Worm (Caenorhabditis elegans): ENCODE measurements around the gene glb-5.

Gene glb-5

ce11 chrV:5606255-5606654 lies 47.6 kb downstream of the glb-5 start, which contains the start of gene CD4.1:
TSS of gene CD4.1 (plus strand) at chrV:5606555.
- TF ChIP-seq unc-39 (tag; optimal IDR thresholded peaks at IDR 0.05): no peak
- no peak for TF ChIP-seq eor-1 (tag; optimal IDR thresholded peaks at IDR 0.05)
- no peak for TF ChIP-seq nhr-28 (tag; optimal IDR thresholded peaks at IDR 0.05)
- TF ChIP-seq nhr-77 (tag; optimal IDR thresholded peaks at IDR 0.05): no peak
- TF ChIP-seq nhr-11 (tag; optimal IDR thresholded peaks at IDR 0.05): no peak
- no peak for TF ChIP-seq pha-4 (tag; optimal IDR thresholded peaks at IDR 0.05)
- no peak for TF ChIP-seq ceh-16 (tag; optimal IDR thresholded peaks at IDR 0.05)
- no peak for TF ChIP-seq ceh-9 (tag; optimal IDR thresholded peaks at IDR 0.05)
- no peak for TF ChIP-seq ceh-28 (tag; optimal IDR thresholded peaks at IDR 0.05)
- TF ChIP-seq mdl-1 (tag; optimal IDR thresholded peaks at IDR 0.05): no peak
- TF ChIP-seq elt-2 (tag; optimal IDR thresholded peaks at IDR 0.05): no peak
- TF ChIP-seq nhr-237 (tag; optimal IDR thresholded peaks at IDR 0.05): no peak
- TF ChIP-seq nhr-43 (tag; optimal IDR thresholded peaks at IDR 0.05; ENCODE audit: poor library complexity, severe bottlenecking): no peak
- TF ChIP-seq unc-62 (GFP tag; optimal IDR thresholded peaks at IDR 0.05): no peak
- TF ChIP-seq lsy-12 (tag; optimal IDR thresholded peaks at IDR 0.05): no peak
- TF ChIP-seq daf-12 (tag; optimal IDR thresholded peaks at IDR 0.05): no peak
- TF ChIP-seq snpc-4 (tag; optimal IDR thresholded peaks at IDR 0.05): no peak
- TF ChIP-seq mml-1 (tag; optimal IDR thresholded peaks at IDR 0.05): no peak
- no peak for TF ChIP-seq nhr-25 (tag; optimal IDR thresholded peaks at IDR 0.05)

- no peak for TF ChIP-seq hmg-11 (tag; optimal IDR thresholded peaks at IDR 0.05)
- TF ChIP-seq ZK546.5 (tag; optimal IDR thresholded peaks at IDR 0.05): no peak
- no peak for TF ChIP-seq lin-39 (tag; optimal IDR thresholded peaks at IDR 0.05)
- no peak for TF ChIP-seq ceh-28 (tag; optimal IDR thresholded peaks at IDR 0.05)
- no peak for TF ChIP-seq fos-1 (tag; optimal IDR thresholded peaks at IDR 0.05)
- TF ChIP-seq pha-4 (tag; optimal IDR thresholded peaks at IDR 0.05): no peak
- TF ChIP-seq aly-2 (tag; optimal IDR thresholded peaks at IDR 0.05): no peak
- no peak for TF ChIP-seq ceh-16 (tag; optimal IDR thresholded peaks at IDR 0.05)
- TF ChIP-seq unc-62 (GFP tag; optimal IDR thresholded peaks at IDR 0.05): no peak
- TF ChIP-seq elt-1 (tag; optimal IDR thresholded peaks at IDR 0.05): no peak
- no peak for TF ChIP-seq nhr-11 (tag; optimal IDR thresholded peaks at IDR 0.05)
- no peak for TF ChIP-seq eor-1 (tag; optimal IDR thresholded peaks at IDR 0.05)
- no peak for TF ChIP-seq mml-1 (tag; optimal IDR thresholded peaks at IDR 0.05)
- TF ChIP-seq lsy-12 (tag; optimal IDR thresholded peaks at IDR 0.05): no peak
- TF ChIP-seq nhr-23 (tag; optimal IDR thresholded peaks at IDR 0.05): no peak
- TF ChIP-seq ceh-82 (tag; optimal IDR thresholded peaks at IDR 0.05): no peak
- no peak for TF ChIP-seq daf-12 (tag; optimal IDR thresholded peaks at IDR 0.05)
These were observed 51.5 kb downstream of the glb-5 start for ce11 chrV:5610186-5610585.

ce11 chrV:5613109-5613508 lies 54.4 kb downstream of the glb-5 start, which contains the start of gene lrpc-1:
TSS of gene lrpc-1 (minus strand) at chrV:5613209.
- TF ChIP-seq zag-1 (tag; optimal IDR thresholded peaks at IDR 0.05) (no peak), tbx-2 (tag; optimal IDR thresholded peaks at IDR 0.05) (no peak), snpc-4 (tag; optimal IDR thresholded peaks at IDR 0.05) (no peak), lsy-12 (tag; optimal IDR thresholded peaks at IDR 0.05) (no peak), elt-2 (tag; optimal IDR thresholded peaks at IDR 0.05) (no peak), fos-1 (tag; optimal IDR thresholded peaks at IDR 0.05) (no peak), nhr-28 (tag; optimal IDR thresholded peaks at IDR 0.05) (no peak), fkh-10 (GFP tag; optimal IDR thresholded peaks at IDR 0.05) (no peak), egl-27 (tag; optimal IDR thresholded peaks at IDR 0.05) (no peak), daf-12 (tag; optimal IDR thresholded peaks at IDR 0.05) (no peak), mml-1 (tag; optimal IDR thresholded peaks at IDR 0.05) (no peak), ZK546.5 (tag; optimal IDR thresholded peaks at IDR 0.05) (no peak), lin-15B (tag; optimal IDR thresholded peaks at IDR 0.05) (no peak), unc-62 (GFP tag; optimal IDR thresholded peaks at IDR 0.05) (no peak), ceh-28 (tag; optimal IDR thresholded peaks at IDR 0.05) (no peak), nhr-11 (tag; optimal IDR thresholded peaks at IDR 0.05) (no peak), nhr-23 (tag; optimal IDR thresholded peaks at IDR 0.05) (no peak), R02D3.7 (tag; optimal IDR thresholded peaks at IDR 0.05) (no peak), nhr-25 (tag; optimal IDR thresholded peaks at IDR 0.05) (no peak)

Data from whole organism, L3 larva.